Worm (Caenorhabditis elegans) whole organism, late embryonic: Measurements from ENCODE around the gene ZK418.5.

Experiments used
- F13H6.1 ChIP-seq: sonication (generic microtip); optimal IDR thresholded peaks from 2 replicates; lab custom pipeline; 2016; ENCODE audit warnings: missing genetic modification characterization, missing compliant biosample characterization
- K02D7.2 ChIP-seq: sonication (generic microtip); optimal IDR thresholded peaks from 2 replicates; lab custom pipeline; 2017; ENCODE audit warnings: mild to moderate bottlenecking, missing genetic modification characterization, missing compliant biosample characterization
- K09A11.1 ChIP-seq: sonication (generic microtip); optimal IDR thresholded peaks from 2 replicates; lab custom pipeline; 2017; ENCODE audit warnings: antibody characterized with exemption, mild to moderate bottlenecking, missing genetic modification characterization, missing compliant biosample characterization; ENCODE audit not compliant: insufficient read depth
- T23F11.4 ChIP-seq: fragments of 200-800 bp; sonication (Bioruptor generic); optimal IDR thresholded peaks from 2 replicates; lab custom pipeline; 2018; ENCODE audit warnings: mild to moderate bottlenecking, missing genetic modification characterization, missing compliant biosample characterization
- Y22D7AL.16 ChIP-seq: sonication (generic microtip); optimal IDR thresholded peaks from 2 replicates; lab custom pipeline; 2016; ENCODE audit warnings: missing genetic modification characterization, missing compliant biosample characterization
- ahr-1 ChIP-seq: sonication (generic microtip); optimal IDR thresholded peaks from 2 replicates; lab custom pipeline; 2016; ENCODE audit warnings: missing genetic modification characterization, missing compliant biosample characterization
- ceh-14 ChIP-seq: sonication (generic microtip); optimal IDR thresholded peaks from 2 replicates; lab custom pipeline; 2016; ENCODE audit warnings: missing genotype, missing genetic modification characterization, missing compliant biosample characterization
- ceh-18 ChIP-seq: sonication (generic microtip); optimal IDR thresholded peaks from 2 replicates; lab custom pipeline; 2016; ENCODE audit warnings: missing genetic modification characterization, missing compliant biosample characterization
- ceh-22 ChIP-seq: sonication (generic microtip); optimal IDR thresholded peaks from 2 replicates; lab custom pipeline; 2017; ENCODE audit warnings: missing biosample characterization, missing genetic modification characterization
- ceh-24 ChIP-seq: sonication (generic microtip); optimal IDR thresholded peaks from 2 replicates; lab custom pipeline; 2016; ENCODE audit warnings: mild to moderate bottlenecking, missing genetic modification characterization, missing compliant biosample characterization
- ceh-30 ChIP-seq: fragments of 150-350 bp; optimal IDR thresholded peaks from 2 replicates; lab custom pipeline; 2014; ENCODE audit warnings: missing biosample characterization, missing genetic modification characterization
- ceh-31 ChIP-seq: sonication (generic microtip); optimal IDR thresholded peaks from 2 replicates; lab custom pipeline; 2016; ENCODE audit warnings: missing genetic modification characterization, missing compliant biosample characterization
- ceh-9 ChIP-seq: sonication (generic microtip); optimal IDR thresholded peaks from 2 replicates; lab custom pipeline; 2016; ENCODE audit warnings: mild to moderate bottlenecking, missing genetic modification characterization, inconsistent platforms, missing compliant biosample characterization
- che-1 ChIP-seq: sonication (generic microtip); optimal IDR thresholded peaks from 2 replicates; lab custom pipeline; 2016; ENCODE audit warnings: mild to moderate bottlenecking, missing genetic modification characterization, missing compliant biosample characterization
- dmd-4 ChIP-seq: sonication (generic microtip); optimal IDR thresholded peaks from 2 replicates; lab custom pipeline; 2016; ENCODE audit warnings: borderline replicate concordance, missing genetic modification characterization, missing compliant biosample characterization
- elt-2 ChIP-seq: sonication (generic microtip); optimal IDR thresholded peaks from 2 replicates; lab custom pipeline; 2016; ENCODE audit warnings: missing genetic modification reagents, missing genetic modification characterization, missing compliant biosample characterization
- fax-1 ChIP-seq: sonication (generic microtip); optimal IDR thresholded peaks from 2 replicates; lab custom pipeline; 2016; ENCODE audit warnings: missing genotype, missing genetic modification characterization, missing compliant biosample characterization
- fkh-6 ChIP-seq: sonication (generic microtip); optimal IDR thresholded peaks from 2 replicates; lab custom pipeline; 2016; ENCODE audit warnings: missing genetic modification characterization, missing compliant biosample characterization
- gmeb-2 ChIP-seq: sonication (generic microtip); optimal IDR thresholded peaks from 2 replicates; lab custom pipeline; 2016; ENCODE audit warnings: missing genetic modification characterization, inconsistent platforms, missing compliant biosample characterization
- hlh-15 ChIP-seq: sonication (generic microtip); optimal IDR thresholded peaks from 2 replicates; lab custom pipeline; 2016; ENCODE audit warnings: missing genetic modification characterization, missing compliant biosample characterization
- lin-11 ChIP-seq: fragments of 200-800 bp; sonication (Bioruptor generic); optimal IDR thresholded peaks from 2 replicates; lab custom pipeline; 2018; ENCODE audit warnings: mild to moderate bottlenecking, missing genetic modification characterization, missing compliant biosample characterization
- mec-3 ChIP-seq: sonication (generic microtip); optimal IDR thresholded peaks from 2 replicates; lab custom pipeline; 2016; ENCODE audit warnings: borderline replicate concordance, missing genetic modification characterization, missing compliant biosample characterization
- nhr-11 ChIP-seq: fragments of 150-350 bp; optimal IDR thresholded peaks from 2 replicates; lab custom pipeline; 2014; ENCODE audit warnings: missing biosample characterization, missing genetic modification characterization
- npax-4 ChIP-seq: sonication (generic microtip); optimal IDR thresholded peaks from 2 replicates; lab custom pipeline; 2016; ENCODE audit warnings: missing genetic modification characterization, missing compliant biosample characterization
- odd-2 ChIP-seq: sonication (generic microtip); optimal IDR thresholded peaks from 2 replicates; lab custom pipeline; 2017; ENCODE audit warnings: antibody characterized with exemption, mild to moderate bottlenecking, missing genetic modification characterization, missing compliant biosample characterization
- pag-3 ChIP-seq: sonication (generic microtip); optimal IDR thresholded peaks from 2 replicates; lab custom pipeline; 2016; ENCODE audit warnings: missing compliant biosample characterization, missing genetic modification characterization, borderline replicate concordance
- pax-1 ChIP-seq: fragments of 150-350 bp; optimal IDR thresholded peaks from 2 replicates; lab custom pipeline; 2014; ENCODE audit warnings: missing biosample characterization, missing genetic modification characterization
- ref-2 ChIP-seq: sonication (generic microtip); optimal IDR thresholded peaks from 2 replicates; lab custom pipeline; 2016; ENCODE audit warnings: missing genetic modification characterization, missing compliant biosample characterization
- sox-2 ChIP-seq: fragments of 200-800 bp; sonication (Bioruptor generic); IDR thresholded peaks from 2 replicates; pipeline ENCODE4 v1.3.6; 2022; ENCODE audit warnings: missing genetic modification reagents, missing genetic modification characterization, missing compliant biosample characterization
- tbx-2 ChIP-seq: sonication (generic microtip); optimal IDR thresholded peaks from 2 replicates; lab custom pipeline; 2016; ENCODE audit warnings: missing genetic modification characterization, missing compliant biosample characterization
- ttx-3 ChIP-seq: sonication (generic microtip); optimal IDR thresholded peaks from 2 replicates; lab custom pipeline; 2016; ENCODE audit warnings: missing genetic modification reagents, missing genetic modification characterization, missing compliant biosample characterization
- unc-3 ChIP-seq, 2 experiments: fragments of 200-800 bp in 1 of 2; sonication (Bioruptor generic) in 1 of 2; sonication (generic microtip) in 1 of 2; conservative IDR thresholded peaks in 1 of 2; optimal IDR thresholded peaks in 1 of 2; 2 replicates each; pipeline versions ENCODE4 v1.3.6 to Lab custom; 2016 to 2022; ENCODE audit warnings: missing compliant biosample characterization in 2 of 2, missing genetic modification characterization in 2 of 2, missing genetic modification reagents in 1 of 2
- unc-42 ChIP-seq: sonication (generic microtip); optimal IDR thresholded peaks from 2 replicates; lab custom pipeline; 2016; ENCODE audit warnings: missing genotype, missing genetic modification characterization, missing compliant biosample characterization
- unc-55 ChIP-seq: sonication (generic microtip); optimal IDR thresholded peaks from 2 replicates; lab custom pipeline; 2017; ENCODE audit warnings: missing biosample characterization, missing genetic modification reagents, missing genetic modification characterization
- unc-86 ChIP-seq: sonication (generic microtip); optimal IDR thresholded peaks from 2 replicates; lab custom pipeline; 2016; ENCODE audit warnings: missing genetic modification characterization, missing compliant biosample characterization
- zip-5 ChIP-seq: sonication (generic microtip); optimal IDR thresholded peaks from 2 replicates; lab custom pipeline; 2016; ENCODE audit warnings: missing genetic modification characterization, missing compliant biosample characterization
- ztf-16 ChIP-seq: sonication (generic microtip); optimal IDR thresholded peaks from 2 replicates; lab custom pipeline; 2017; ENCODE audit warnings: missing genetic modification characterization, missing compliant biosample characterization

Gene ZK418.5

ce11 chrIII:7103940-7104440, 30.3 kb upstream of the ZK418.5 start, which contains the start of gene cpg-2:
Gene cpg-2, minus strand, starts transcription at chrIII:7103990.
- TF ChIP-seq sox-2 (no peak), hlh-15 (tag; lab: Kevin White, UChicago) (no peak), odd-2 (tag; lab: Kevin White, UChicago) (no peak), ttx-3 (no peak), ceh-9 (no peak), nhr-11 (tag; lab: Kevin White, UChicago) (no peak), K09A11.1 (no peak), T23F11.4 (no peak)

- TF ChIP-seq ceh-18 (tag; lab: Kevin White, UChicago) (no peak), npax-4 (no peak), lin-11 (tag; lab: Kevin White, UChicago) (no peak), tbx-2 (tag; lab: Kevin White, UChicago) (no peak)
- TF ChIP-seq, all 69 proteins: peak for 0
These were observed 28.3 kb upstream of the ZK418.5 start for ce11 chrIII:7101814-7102477.

ce11 chrIII:7100001-7100400, 26.4 kb upstream of the ZK418.5 start, which contains the start of gene ZK418.11:
Gene ZK418.11, plus strand, starts transcription at chrIII:7100289.
- TF ChIP-seq Y22D7AL.16 (tag; lab: Kevin White, UChicago) = no peak
- no peak for TF ChIP-seq pag-3 (tag; lab: Kevin White, UChicago)
- no peak for TF ChIP-seq pax-1 (tag; lab: Kevin White, UChicago)
- TF ChIP-seq ceh-14 (tag; lab: Kevin White, UChicago) = no peak
- TF ChIP-seq ceh-31 (tag; lab: Kevin White, UChicago) = no peak
- no peak for TF ChIP-seq nhr-11 (tag; lab: Kevin White, UChicago)
- no peak for TF ChIP-seq ceh-30 (tag; lab: Kevin White, UChicago)
- no peak for TF ChIP-seq unc-86 (tag; lab: Kevin White, UChicago)
- no peak for TF ChIP-seq ref-2 (tag; lab: Kevin White, UChicago)
- TF ChIP-seq dmd-4 = no peak
- no peak for TF ChIP-seq zip-5
- TF ChIP-seq unc-55 (GFP tag; lab: Kevin White, UChicago) = no peak
- TF ChIP-seq ztf-16 (tag; lab: Kevin White, UChicago) = no peak
- no peak for TF ChIP-seq fax-1 (tag; lab: Kevin White, UChicago)
- no peak for TF ChIP-seq fkh-6
- no peak for TF ChIP-seq che-1 (tag; lab: Kevin White, UChicago)
- TF ChIP-seq gmeb-2 = no peak

ce11 chrIII:7096481-7096880, 22.8 kb upstream of the ZK418.5 start:
- TF ChIP-seq ceh-24 (tag; lab: Kevin White, UChicago) (no peak), T23F11.4 (no peak), lin-11 (tag; lab: Kevin White, UChicago) (no peak), F13H6.1 (tag; lab: Kevin White, UChicago) (no peak), ahr-1 (no peak), elt-2 (tag; lab: Kevin White, UChicago) (no peak), pax-1 (tag; lab: Kevin White, UChicago) (no peak), nhr-11 (tag; lab: Kevin White, UChicago) (no peak), ceh-22 (no peak), unc-3 (GFP tag; conservative IDR thresholded peaks at IDR 0.05; lab: Robert Waterston, UW) (no peak), unc-3 (tag; optimal IDR thresholded peaks at IDR 0.05; lab: Kevin White, UChicago) (no peak), zip-5 (no peak), unc-42 (no peak), K02D7.2 (no peak), mec-3 (tag; lab: Kevin White, UChicago) (no peak)
